Fruit fly (Drosophila melanogaster) S2 (cell line): ENCODE measurements around the gene Nplp3.

Source experiments
- CG8478 ChIP-seq: fragments of >200 bp; optimal IDR thresholded peaks from 2 replicates; lab custom pipeline; 2018
- CTCF ChIP-seq, 2 experiments: fragments of >200 bp; optimal IDR thresholded peaks; 2 replicates each; lab custom pipeline; 2018

DNA sequence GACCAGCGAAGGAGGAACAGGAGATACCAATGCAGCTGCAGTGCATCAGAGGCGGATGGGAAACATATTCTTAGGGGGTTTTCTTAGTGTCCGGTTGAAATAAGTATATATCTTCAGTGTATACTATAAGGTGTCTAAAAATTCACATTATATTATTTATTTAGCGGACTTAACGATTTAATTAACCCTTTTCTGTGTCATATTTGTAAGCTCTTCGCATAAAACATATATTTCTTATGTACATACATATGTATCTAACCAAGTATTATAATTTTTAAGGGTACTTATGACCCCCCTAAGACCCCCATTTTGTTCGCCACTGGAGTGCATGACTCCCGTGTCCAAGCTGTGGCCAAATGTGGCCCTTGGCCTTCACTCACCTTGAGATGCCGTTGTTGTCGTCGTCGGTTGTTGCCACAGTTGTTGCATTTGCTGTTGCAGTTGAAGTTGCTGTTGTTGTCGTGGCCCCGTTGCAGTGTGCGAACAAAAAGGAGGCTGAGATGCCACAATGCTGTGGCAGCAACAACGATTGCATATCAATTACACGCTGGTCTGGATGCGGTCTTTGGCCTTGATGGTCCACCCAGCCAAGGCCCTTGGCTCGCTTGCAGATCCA lies 43.5 kb downstream of the Nplp3 start:
- TF ChIP-seq CG8478 (lab: Kevin White, UChicago) (no peak), CTCF (optimal IDR thresholded peaks at IDR 0.05; lab: Kevin White, UChicago) (no peak)
